Fruit fly (Drosophila melanogaster): Measurements from ENCODE around the gene CG4496.

CG4496 gene

DNA sequence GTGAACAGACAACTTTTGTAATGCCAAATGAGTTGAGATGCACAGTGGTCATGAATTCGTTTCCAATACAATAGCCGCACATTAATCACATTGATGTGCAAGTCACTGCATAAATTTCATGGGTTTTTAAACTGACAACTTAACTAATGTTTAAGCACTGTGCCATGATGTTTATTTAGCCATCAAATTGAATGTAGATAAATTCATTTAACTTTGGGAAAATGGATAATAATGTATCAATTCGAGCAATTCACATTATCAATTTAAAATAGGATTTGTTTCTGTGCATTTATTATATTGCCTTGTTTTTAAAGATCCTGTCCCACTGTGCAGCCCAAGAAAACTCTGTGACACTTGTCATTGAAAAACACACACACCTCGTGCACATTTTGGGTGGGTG is 41.7 kb downstream of the CG4496 start (continued):
- TF ChIP-seq Dfd (GFP tag; optimal IDR thresholded peaks at IDR 0.05): no peak
- TF ChIP-seq CG12155 (GFP tag; optimal IDR thresholded peaks at IDR 0.05): peak; percentile 51
- TF ChIP-seq az2 (GFP tag; optimal IDR thresholded peaks at IDR 0.05): peak; percentile 66
- no peak for TF ChIP-seq amos (GFP tag; IDR thresholded peaks at IDR 0.05; ENCODE audit: partially characterized antibody)
- peak; percentile 1 for TF ChIP-seq CG9876 (GFP tag; optimal IDR thresholded peaks at IDR 0.05)
- TF ChIP-seq B-H1 (GFP tag; IDR thresholded peaks at IDR 0.05): no peak; the same call in 1 of the 3 replicates
- peak; percentile 61 for TF ChIP-seq Atf3 (GFP tag; optimal IDR thresholded peaks at IDR 0.05)
- TF ChIP-seq dpn (GFP tag; optimal IDR thresholded peaks at IDR 0.05): peak; percentile 62 to 80
- TF ChIP-seq CG15269 (tag; optimal IDR thresholded peaks at IDR 0.05): peak; percentile 84
- peak; percentile 77 for TF ChIP-seq CG17829 (tag; optimal IDR thresholded peaks at IDR 0.05)
- TF ChIP-seq CG2889 (GFP tag; IDR thresholded peaks at IDR 0.05): no peak
- TF ChIP-seq ken (GFP tag; IDR thresholded peaks at IDR 0.05): peak; percentile 53; the same call in 1 of the 3 replicates
- TF ChIP-seq slou (GFP tag; optimal IDR thresholded peaks at IDR 0.05): peak; percentile 42
- no peak for TF ChIP-seq CG9215 (GFP tag; IDR thresholded peaks at IDR 0.05)
- TF ChIP-seq Dll (GFP tag; IDR thresholded peaks at IDR 0.05; ENCODE audit: partially characterized antibody): no peak
- TF ChIP-seq fd64A (GFP tag; optimal IDR thresholded peaks at IDR 0.05): peak; percentile 39
- TF ChIP-seq CG15514 (GFP tag; optimal IDR thresholded peaks at IDR 0.05): no peak
- TF ChIP-seq CG4282 (GFP tag; optimal IDR thresholded peaks at IDR 0.05): peak; percentile 35
- no peak for TF ChIP-seq Hmx (GFP tag; optimal IDR thresholded peaks at IDR 0.05)
- TF ChIP-seq C15 (GFP tag; IDR thresholded peaks at IDR 0.05): no peak
- TF ChIP-seq CG9437 (GFP tag; optimal IDR thresholded peaks at IDR 0.05): peak; percentile 78
- peak; percentile 82 for TF ChIP-seq Mes4 (GFP tag; optimal IDR thresholded peaks at IDR 0.05)
- peak; percentile 7; the same call in 1 of the 2 replicates for TF ChIP-seq Gsc (GFP tag; IDR thresholded peaks at IDR 0.05)
- TF ChIP-seq Hr78 (GFP tag; optimal IDR thresholded peaks at IDR 0.05): peak in 1 of 2 experiments; percentile 37
- TF ChIP-seq CG11504 (tag; optimal IDR thresholded peaks at IDR 0.05): peak; percentile 89
- TF ChIP-seq ssp (GFP tag; IDR thresholded peaks at IDR 0.05): peak; percentile 57
- TF ChIP-seq unc-4 (GFP tag; IDR thresholded peaks at IDR 0.05; ENCODE audit: partially characterized antibody): no peak
- TF ChIP-seq CG10431 (GFP tag; optimal IDR thresholded peaks at IDR 0.05): no peak
- peak; percentile 76 for TF ChIP-seq grau (tag; optimal IDR thresholded peaks at IDR 0.05)
- TF ChIP-seq z (GFP tag; IDR thresholded peaks at IDR 0.05): no peak
- TF ChIP-seq fu2 (GFP tag; optimal IDR thresholded peaks at IDR 0.05): peak; percentile 30
- TF ChIP-seq ase (GFP tag; IDR thresholded peaks at IDR 0.05): 0 out of 3 replicates have a peak, but pooled peaks have one; percentile 5
- TF ChIP-seq danr (GFP tag; IDR thresholded peaks at IDR 0.05): no peak
- peak; percentile 75 for TF ChIP-seq CG12236 (GFP tag; optimal IDR thresholded peaks at IDR 0.05)
- TF ChIP-seq Pdp1 (GFP tag; optimal IDR thresholded peaks at IDR 0.05): peak; percentile 57 to 73
- no peak for TF ChIP-seq CG10565 (GFP tag; optimal IDR thresholded peaks at IDR 0.05)
- no peak for TF ChIP-seq Neu2 (GFP tag; optimal IDR thresholded peaks at IDR 0.05; ENCODE audit: borderline replicate concordance)
- peak; percentile 74 for TF ChIP-seq Drgx (GFP tag; IDR thresholded peaks at IDR 0.05)
- peak; percentile 20 for TF ChIP-seq caup (GFP tag; optimal IDR thresholded peaks at IDR 0.05; ENCODE audit: severe bottlenecking)
- peak; percentile 49 for TF ChIP-seq CG5180 (GFP tag; optimal IDR thresholded peaks at IDR 0.05)
- peak; percentile 70 for TF ChIP-seq CG6689 (GFP tag; IDR thresholded peaks at IDR 0.05)
- peak; percentile 64 for TF ChIP-seq bcd (GFP tag; optimal IDR thresholded peaks at IDR 0.05)
- peak; percentile 63 for TF ChIP-seq lab (GFP tag; optimal IDR thresholded peaks at IDR 0.05)
- TF ChIP-seq CG9817 (tag; optimal IDR thresholded peaks at IDR 0.05): peak; percentile 53
- peak; percentile 76 for TF ChIP-seq Camta (GFP tag; optimal IDR thresholded peaks at IDR 0.05)
- TF ChIP-seq CG6765 (GFP tag; optimal IDR thresholded peaks at IDR 0.05): no peak
- TF ChIP-seq dati (GFP tag; IDR thresholded peaks at IDR 0.05): no peak
- peak; percentile 41; the same call in 1 of the 2 replicates for TF ChIP-seq Rfx (GFP tag; IDR thresholded peaks at IDR 0.05)
- TF ChIP-seq Spps (tag; optimal IDR thresholded peaks at IDR 0.05): peak; percentile 66
- TF ChIP-seq toy (GFP tag; IDR thresholded peaks at IDR 0.05): no peak

All from whole organism, embryonic.